Worm (Caenorhabditis elegans) whole organism, late embryonic: ENCODE data around the gene srw-34.

Source experiments
- ahr-1 ChIP-seq: sonication (generic microtip); optimal IDR thresholded peaks from 2 replicates; lab custom pipeline; 2016; ENCODE audit warnings: missing genetic modification characterization, missing compliant biosample characterization
- nhr-11 ChIP-seq: fragments of 150-350 bp; optimal IDR thresholded peaks from 2 replicates; lab custom pipeline; 2014; ENCODE audit warnings: missing biosample characterization, missing genetic modification characterization
- syd-9 ChIP-seq: sonication (generic microtip); optimal IDR thresholded peaks from 2 replicates; lab custom pipeline; 2016; ENCODE audit warnings: mild to moderate bottlenecking, missing genetic modification characterization, moderate library complexity, missing compliant biosample characterization
- ttx-3 ChIP-seq: sonication (generic microtip); optimal IDR thresholded peaks from 2 replicates; lab custom pipeline; 2016; ENCODE audit warnings: missing genetic modification reagents, missing genetic modification characterization, missing compliant biosample characterization

DNA sequence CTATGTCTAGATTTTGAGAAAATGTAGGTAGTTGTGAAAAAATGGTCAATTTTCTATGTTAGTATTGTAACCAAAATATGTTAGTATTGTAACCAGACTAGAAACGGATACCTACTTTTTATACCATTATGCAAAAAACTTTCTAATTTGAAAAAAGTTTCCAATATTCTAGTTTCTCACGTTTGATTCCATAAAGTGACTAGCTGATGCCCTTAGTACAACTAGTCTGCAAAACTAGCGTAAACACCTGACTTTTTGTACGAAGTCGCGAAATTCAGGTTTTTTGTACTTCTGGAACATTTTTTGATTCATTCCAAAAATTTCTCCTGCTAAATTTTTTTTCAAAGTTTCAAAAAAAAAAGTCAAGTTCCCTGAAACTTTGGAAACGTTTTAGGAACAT is 45.9 kb upstream of the srw-34 start:
- TF ChIP-seq ttx-3 (tag; lab: Kevin White, UChicago) (no peak), syd-9 (no peak), nhr-11 (tag; lab: Kevin White, UChicago) (no peak), ahr-1 (no peak)
